Worm (Caenorhabditis elegans) whole organism, mixed stage, embryonic: ENCODE data around the gene sre-28.

Source experiments
- ceh-83 ChIP-seq: fragments of 200-800 bp; sonication (Bioruptor generic); optimal IDR thresholded peaks from 2 replicates; lab custom pipeline; 2018; ENCODE audit warnings: mild to moderate bottlenecking, missing genetic modification characterization, missing compliant biosample characterization
- ham-2 ChIP-seq: fragments of 200-800 bp; sonication (Bioruptor generic); optimal IDR thresholded peaks from 2 replicates; lab custom pipeline; 2018; ENCODE audit warnings: mild to moderate bottlenecking, missing genetic modification characterization, missing compliant biosample characterization
- lin-13 ChIP-seq: fragments of 150-350 bp; optimal IDR thresholded peaks from 2 replicates; lab custom pipeline; 2014; ENCODE audit warnings: missing biosample characterization, missing genetic modification characterization
- lsy-2 ChIP-seq: fragments of 150-350 bp; optimal IDR thresholded peaks from 2 replicates; lab custom pipeline; 2014; ENCODE audit warnings: missing biosample characterization, missing genetic modification characterization
- mab-5 ChIP-seq: fragments of 150-350 bp; optimal IDR thresholded peaks from 2 replicates; lab custom pipeline; 2014; ENCODE audit warnings: missing biosample characterization, missing genetic modification characterization
- mep-1 ChIP-seq: fragments of 150-350 bp; optimal IDR thresholded peaks from 2 replicates; lab custom pipeline; 2017; ENCODE audit warnings: missing biosample characterization, missing genetic modification reagents, missing genetic modification characterization, inconsistent platforms
- nhr-28 ChIP-seq: fragments of 150-350 bp; optimal IDR thresholded peaks from 2 replicates; lab custom pipeline; 2014; ENCODE audit warnings: missing biosample characterization, missing genetic modification characterization
- snpc-4 ChIP-seq: fragments of 150-350 bp; optimal IDR thresholded peaks from 2 replicates; lab custom pipeline; 2014; ENCODE audit warnings: missing biosample characterization, missing genetic modification characterization
- unc-62 ChIP-seq: fragments of 150-350 bp; optimal IDR thresholded peaks from 2 replicates; lab custom pipeline; 2014; ENCODE audit warnings: missing biosample characterization, missing genetic modification reagents, missing genetic modification characterization

DNA sequence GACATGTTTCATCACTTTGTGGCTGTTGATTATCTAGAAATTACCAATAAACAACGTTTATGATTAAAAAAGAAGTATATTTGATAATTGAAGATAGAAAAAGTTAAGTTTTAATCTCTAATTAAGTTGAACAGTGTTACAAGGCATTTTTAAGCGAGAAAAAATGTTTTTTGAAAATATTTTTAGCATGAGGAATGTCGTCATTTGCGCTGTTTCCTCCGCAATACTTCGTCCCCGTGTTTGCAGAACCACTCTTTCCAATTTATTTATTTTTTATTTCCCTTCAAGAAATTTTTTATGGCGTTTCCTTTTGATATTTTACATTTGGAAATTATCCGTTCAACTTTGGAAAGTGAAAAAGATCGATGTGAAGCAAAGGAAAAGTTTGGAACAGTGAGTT, 47.4 kb downstream of the sre-28 start, which contains the start of the genes rde-1 and trpp-6:
- TF ChIP-seq lsy-2 (tag; lab: Kevin White, UChicago) (no peak), unc-62 (no peak), mab-5 (tag; lab: Kevin White, UChicago) (no peak), ceh-83 (no peak), snpc-4 (tag; lab: Kevin White, UChicago) (no peak), mep-1 (tag; lab: Kevin White, UChicago) (no peak), ham-2 (GFP tag; lab: Kevin White, UChicago) (no peak), lin-13 (tag; lab: Kevin White, UChicago) (no peak), nhr-28 (no peak)
